Worm (Caenorhabditis elegans): ENCODE results near the gene exc-9.

DNA sequence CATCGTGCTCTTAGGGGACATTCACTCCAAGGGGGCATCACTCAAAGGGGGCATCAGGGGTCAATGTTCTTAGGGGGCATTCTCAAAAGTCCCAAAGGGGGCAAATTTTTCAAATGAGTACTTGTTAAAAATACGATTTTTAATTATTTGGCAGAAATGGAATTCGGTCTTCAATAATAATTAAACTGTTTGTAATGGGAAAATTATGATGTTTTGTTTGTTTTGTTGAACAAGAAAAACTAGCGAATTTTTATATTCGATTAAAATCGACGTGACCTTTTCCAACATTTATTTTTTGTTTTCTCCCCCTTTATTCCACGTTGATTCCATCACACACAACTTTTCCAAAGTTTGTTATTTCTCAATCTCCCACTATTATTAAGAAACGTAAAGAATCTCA lies 26.2 kb upstream of the exc-9 start, which contains the start of gene F57H12.5:
- TF ChIP-seq snpc-4 (tag; optimal IDR thresholded peaks at IDR 0.05) (no peak), egl-27 (tag; optimal IDR thresholded peaks at IDR 0.05) (no peak), elt-3 (tag; optimal IDR thresholded peaks at IDR 0.05) (no peak), ZK546.5 (tag; optimal IDR thresholded peaks at IDR 0.05) (no peak)
